Fruit fly (Drosophila melanogaster): ENCODE data around the gene CG15739.

CG15739 gene

DNA sequence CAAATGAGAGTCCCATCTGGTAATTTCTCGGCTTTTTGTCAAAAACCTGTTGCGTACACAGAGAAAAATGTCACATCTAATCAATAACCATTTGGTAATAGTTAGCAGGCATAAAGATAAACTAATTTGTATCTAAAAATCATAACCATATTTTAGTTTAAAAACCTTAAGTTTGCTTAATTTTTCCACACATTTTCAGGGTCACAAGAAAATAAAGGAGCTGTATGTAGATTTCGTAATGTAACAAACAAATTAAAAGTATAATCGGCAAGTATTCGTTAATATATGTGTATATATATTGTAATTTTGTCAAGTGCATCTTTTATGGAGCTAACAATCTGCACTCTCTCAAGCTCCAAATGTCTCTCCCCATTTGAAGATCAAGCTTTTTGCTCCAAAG lies 47.8 kb downstream of the CG15739 start (continued):
- TF ChIP-seq CG9817 (tag; optimal IDR thresholded peaks at IDR 0.05) = peak; percentile 87
- no peak for TF ChIP-seq nom (GFP tag; optimal IDR thresholded peaks at IDR 0.05)
- TF ChIP-seq Atf6 (GFP tag; IDR thresholded peaks at IDR 0.05) = peak; percentile 92
- peak; percentile 76; the same call in 2 of the 3 replicates for TF ChIP-seq Mrtf (GFP tag; IDR thresholded peaks at IDR 0.05)
- TF ChIP-seq sc (optimal IDR thresholded peaks at IDR 0.05) = no peak
- TF ChIP-seq sc (GFP tag; optimal IDR thresholded peaks at IDR 0.05) = peak; percentile 80
- TF ChIP-seq Rx (GFP tag; IDR thresholded peaks at IDR 0.05) = peak; percentile 59; the same call in 1 of the 2 replicates
- peak; percentile 53 for TF ChIP-seq CG11696 (GFP tag; IDR thresholded peaks at IDR 0.05)
- no peak; the same call in 1 of the 2 replicates for TF ChIP-seq Doc2 (GFP tag; IDR thresholded peaks at IDR 0.05)
- TF ChIP-seq CG43689 (GFP tag; IDR thresholded peaks at IDR 0.05) = 0 out of 2 replicates have a peak, but pooled peaks have one; percentile 40
- TF ChIP-seq CG8924 (tag; optimal IDR thresholded peaks at IDR 0.05) = peak; percentile 95
- peak; percentile 86 for TF ChIP-seq CG14441 (GFP tag; IDR thresholded peaks at IDR 0.05)
- no peak for TF ChIP-seq sna (GFP tag; IDR thresholded peaks at IDR 0.05; ENCODE audit: partially characterized antibody)
- peak; percentile 92 for TF ChIP-seq Fer1 (GFP tag; optimal IDR thresholded peaks at IDR 0.05)
- TF ChIP-seq Pdp1 (GFP tag; optimal IDR thresholded peaks at IDR 0.05) = peak; percentile 68 to 77
- TF ChIP-seq CG10543 (GFP tag; optimal IDR thresholded peaks at IDR 0.05) = peak; percentile 86
- TF ChIP-seq CG18262 (tag; optimal IDR thresholded peaks at IDR 0.05) = peak; percentile 96
- TF ChIP-seq gcm (GFP tag; optimal IDR thresholded peaks at IDR 0.05) = peak; percentile 86
- TF ChIP-seq dm (GFP tag; optimal IDR thresholded peaks at IDR 0.05) = peak; percentile 58
- no peak for TF ChIP-seq HLHmδ (GFP tag; optimal IDR thresholded peaks at IDR 0.05)
- peak; percentile 93 for TF ChIP-seq Med (GFP tag)
- no peak for TF ChIP-seq mld (GFP tag; IDR thresholded peaks at IDR 0.05; ENCODE audit: partially characterized antibody)
- no peak for TF ChIP-seq CG15479 (GFP tag; optimal IDR thresholded peaks at IDR 0.05)
- TF ChIP-seq pnt (GFP tag; optimal IDR thresholded peaks at IDR 0.05) = peak; percentile 63
- peak; percentile 92 for TF ChIP-seq CG10147 (GFP tag; optimal IDR thresholded peaks at IDR 0.05)
- peak; percentile 86 for TF ChIP-seq CG17568 (GFP tag; optimal IDR thresholded peaks at IDR 0.05)
- TF ChIP-seq CG34422 (GFP tag; IDR thresholded peaks at IDR 0.05) = peak; percentile 87
- no peak for TF ChIP-seq cg (GFP tag; optimal IDR thresholded peaks at IDR 0.05)
- TF ChIP-seq dan (GFP tag; IDR thresholded peaks at IDR 0.05) = 0 out of 2 replicates have a peak, but pooled peaks have one; percentile 27
- peak; percentile 85 for TF ChIP-seq CG9437 (GFP tag; optimal IDR thresholded peaks at IDR 0.05)
- TF ChIP-seq CG15514 (GFP tag; optimal IDR thresholded peaks at IDR 0.05) = peak; percentile 73
- peak; percentile 62; the same call in 1 of the 3 replicates for TF ChIP-seq C15 (GFP tag; IDR thresholded peaks at IDR 0.05)
- peak; percentile 96 for TF ChIP-seq CG31441 (GFP tag; IDR thresholded peaks at IDR 0.05)
- TF ChIP-seq grn (GFP tag; optimal IDR thresholded peaks at IDR 0.05) = peak; percentile 29
- peak; percentile 90 for TF ChIP-seq CG8388 (GFP tag; optimal IDR thresholded peaks at IDR 0.05)
- TF ChIP-seq trh (GFP tag; optimal IDR thresholded peaks at IDR 0.05) = peak; percentile 82
- peak; percentile 82 for TF ChIP-seq esg (GFP tag; conservative IDR thresholded peaks at IDR 0.05)
- peak; percentile 34 for TF ChIP-seq CG3163 (GFP tag; optimal IDR thresholded peaks at IDR 0.05)
- peak; percentile 96 for TF ChIP-seq CG7839 (tag; optimal IDR thresholded peaks at IDR 0.05)
- peak; percentile 63 for TF ChIP-seq B-H2 (GFP tag; optimal IDR thresholded peaks at IDR 0.05)
- 0 out of 2 replicates have a peak, but pooled peaks have one; percentile 18 for TF ChIP-seq CG8765 (GFP tag; IDR thresholded peaks at IDR 0.05)
- TF ChIP-seq Lpt (GFP tag; optimal IDR thresholded peaks at IDR 0.05) = no peak
- TF ChIP-seq Nf-YA (GFP tag; IDR thresholded peaks at IDR 0.05) = peak; percentile 73
- TF ChIP-seq CG13894 (tag; optimal IDR thresholded peaks at IDR 0.05) = peak; percentile 84
- TF ChIP-seq Aef1 (GFP tag; IDR thresholded peaks at IDR 0.05) = peak; percentile 77
- peak; percentile 96 for TF ChIP-seq CG2712 (tag; optimal IDR thresholded peaks at IDR 0.05)
- peak; percentile 71 for TF ChIP-seq fd64A (GFP tag; optimal IDR thresholded peaks at IDR 0.05)
- TF ChIP-seq nau (GFP tag; optimal IDR thresholded peaks at IDR 0.05) = peak; percentile 87
- TF ChIP-seq sisA (GFP tag; IDR thresholded peaks at IDR 0.05) = peak; percentile 81
- peak; percentile 82 for TF ChIP-seq CG7357 (GFP tag; IDR thresholded peaks at IDR 0.05)

Measured in whole organism, embryonic.